ENCODE assay signal across 6 fruit fly cellular contexts in genomic region chr3L:4108072-4108843, dm6.
TF ChIP-seq lines count a peak whose summit lies in the region.

Gene Ack (plus strand): TSS chr3L:4108186.

- TF ChIP-seq CTCF in whole organism, embryonic (GFP tag; optimal IDR thresholded peaks at IDR 0.05; lab: Kevin White, UChicago) = no peak

TF ChIP-seq in whole organism, 6 proteins besides CTCF, POLR2A, EP300 and RAD21:
- TF ChIP-seq pan (optimal IDR thresholded peaks at IDR 0.05; lab: Kevin White, UChicago) (no peak), CG8478 (optimal IDR thresholded peaks at IDR 0.05; lab: Kevin White, UChicago) (peak; percentile 52), EcR (GFP tag; optimal IDR thresholded peaks at IDR 0.05; lab: Kevin White, UChicago) (no peak)

TF ChIP-seq in whole organism, adult, 20 proteins besides CTCF, POLR2A, EP300 and RAD21 (continues in another document):
- TF ChIP-seq Crg-1 (GFP tag; optimal IDR thresholded peaks at IDR 0.05; lab: Kevin White, UChicago) = no peak
- TF ChIP-seq CG33017 (tag; optimal IDR thresholded peaks at IDR 0.05; lab: Kevin White, UChicago) = no peak
- peak; percentile 37 for TF ChIP-seq tj (GFP tag; optimal IDR thresholded peaks at IDR 0.05; lab: Kevin White, UChicago)
- peak; percentile 45 for TF ChIP-seq CG12768 (GFP tag; optimal IDR thresholded peaks at IDR 0.05; lab: Kevin White, UChicago)
- no peak for TF ChIP-seq ovo (GFP tag; optimal IDR thresholded peaks at IDR 0.05; lab: Kevin White, UChicago)
- no peak for TF ChIP-seq cnc (optimal IDR thresholded peaks at IDR 0.05; lab: Kevin White, UChicago)
- TF ChIP-seq toe (GFP tag; optimal IDR thresholded peaks at IDR 0.05; lab: Kevin White, UChicago) = peak; percentile 16
- TF ChIP-seq bab1 (GFP tag; optimal IDR thresholded peaks at IDR 0.05; lab: Kevin White, UChicago) = peak; percentile 76
- no peak for TF ChIP-seq CG5204 (GFP tag; optimal IDR thresholded peaks at IDR 0.05; lab: Kevin White, UChicago)
- no peak for TF ChIP-seq CG7045 (GFP tag; optimal IDR thresholded peaks at IDR 0.05; lab: Kevin White, UChicago)
- no peak for TF ChIP-seq pad (GFP tag; optimal IDR thresholded peaks at IDR 0.05; lab: Kevin White, UChicago)
- peak; percentile 51 for TF ChIP-seq CG11617 (GFP tag; optimal IDR thresholded peaks at IDR 0.05; lab: Kevin White, UChicago)
- TF ChIP-seq kay (GFP tag; lab: Kevin White, UChicago; ENCODE audit: borderline replicate concordance) = no peak
- TF ChIP-seq cic (GFP tag; optimal IDR thresholded peaks at IDR 0.05; lab: Kevin White, UChicago) = peak; percentile 58
- TF ChIP-seq CG1620 (GFP tag; optimal IDR thresholded peaks at IDR 0.05; lab: Kevin White, UChicago) = no peak
- no peak for TF ChIP-seq CG14711 (tag; optimal IDR thresholded peaks at IDR 0.05; lab: Kevin White, UChicago)
- TF ChIP-seq Hr96 (GFP tag; optimal IDR thresholded peaks at IDR 0.05; lab: Kevin White, UChicago) = no peak
- TF ChIP-seq Mnt (GFP tag; optimal IDR thresholded peaks at IDR 0.05; lab: Kevin White, UChicago) = peak; percentile 79

TF ChIP-seq in whole organism, embryonic, 481 proteins besides CTCF, POLR2A, EP300 and RAD21 (continues in another document):
- TF ChIP-seq CG6254 (GFP tag; optimal IDR thresholded peaks at IDR 0.05; lab: Kevin White, UChicago) (no peak), CG10366 (GFP tag; IDR thresholded peaks at IDR 0.05; lab: Robert Waterston, UW) (no peak), Rfx (GFP tag; IDR thresholded peaks at IDR 0.05; lab: Robert Waterston, UW) (no peak), Mes4 (GFP tag; optimal IDR thresholded peaks at IDR 0.05; lab: Kevin White, UChicago) (no peak), pnt (GFP tag; optimal IDR thresholded peaks at IDR 0.05; lab: Kevin White, UChicago) (no peak), CG6854 (GFP tag; optimal IDR thresholded peaks at IDR 0.05; lab: Kevin White, UChicago) (no peak), bowl (GFP tag; IDR thresholded peaks at IDR 0.05; lab: Robert Waterston, UW) (no peak), ftz-f1 (GFP tag; optimal IDR thresholded peaks at IDR 0.05; lab: Kevin White, UChicago) (no peak), disco-r (GFP tag; optimal IDR thresholded peaks at IDR 0.05; lab: Kevin White, UChicago) (no peak), CG17802 (tag; optimal IDR thresholded peaks at IDR 0.05; lab: Kevin White, UChicago) (no peak), sens-2 (GFP tag; IDR thresholded peaks at IDR 0.05; lab: Robert Waterston, UW) (no peak), Xrp1 (GFP tag; IDR thresholded peaks at IDR 0.05; lab: Robert Waterston, UW) (no peak), CG6654 (GFP tag; optimal IDR thresholded peaks at IDR 0.05; lab: Kevin White, UChicago) (no peak), gcm (GFP tag; optimal IDR thresholded peaks at IDR 0.05; lab: Kevin White, UChicago) (no peak), CG13894 (tag; optimal IDR thresholded peaks at IDR 0.05; lab: Kevin White, UChicago) (no peak), slp2 (GFP tag; optimal IDR thresholded peaks at IDR 0.05; lab: Kevin White, UChicago) (no peak), CG10565 (GFP tag; optimal IDR thresholded peaks at IDR 0.05; lab: Kevin White, UChicago) (no peak), CG15696 (tag; optimal IDR thresholded peaks at IDR 0.05; lab: Kevin White, UChicago) (no peak), Taf1 (GFP tag; IDR thresholded peaks at IDR 0.05; lab: Robert Waterston, UW) (no peak), tll (GFP tag; optimal IDR thresholded peaks at IDR 0.05; lab: Kevin White, UChicago) (no peak)

TF ChIP-seq in whole organism, prepupa, 60 proteins besides CTCF, POLR2A, EP300 and RAD21 (continues in another document):
- TF ChIP-seq ss (GFP tag; optimal IDR thresholded peaks at IDR 0.05; lab: Kevin White, UChicago) (peak; percentile 41 to 49), CG3919 (GFP tag; optimal IDR thresholded peaks at IDR 0.05; lab: Kevin White, UChicago) (no peak), CG16779 (tag; optimal IDR thresholded peaks at IDR 0.05; lab: Kevin White, UChicago) (no peak), CG32006 (GFP tag; optimal IDR thresholded peaks at IDR 0.05; lab: Kevin White, UChicago) (no peak), fkh (GFP tag; optimal IDR thresholded peaks at IDR 0.05; lab: Kevin White, UChicago) (peak; percentile 93), lz (GFP tag; optimal IDR thresholded peaks at IDR 0.05; lab: Kevin White, UChicago) (no peak), CG1621 (tag; optimal IDR thresholded peaks at IDR 0.05; lab: Kevin White, UChicago) (peak; percentile 28), Eip78C (GFP tag; lab: Kevin White, UChicago) (peak; percentile 56), fd85E (GFP tag; optimal IDR thresholded peaks at IDR 0.05; lab: Kevin White, UChicago) (no peak), Sox14 (GFP tag; optimal IDR thresholded peaks at IDR 0.05; lab: Kevin White, UChicago) (peak; percentile 54), net (GFP tag; optimal IDR thresholded peaks at IDR 0.05; lab: Kevin White, UChicago) (no peak), CG3032 (tag; optimal IDR thresholded peaks at IDR 0.05; lab: Kevin White, UChicago) (no peak), vri (GFP tag; optimal IDR thresholded peaks at IDR 0.05; lab: Kevin White, UChicago) (peak; percentile 17), svp (GFP tag; lab: Kevin White, UChicago) (peak; percentile 15), CG34406 (GFP tag; optimal IDR thresholded peaks at IDR 0.05; lab: Kevin White, UChicago) (no peak), salr (GFP tag; optimal IDR thresholded peaks at IDR 0.05; lab: Kevin White, UChicago) (no peak), CG8119 (GFP tag; IDR thresholded peaks at IDR 0.05; lab: Robert Waterston, UW) (no peak), CG6163 (GFP tag; IDR thresholded peaks at IDR 0.05; lab: Robert Waterston, UW) (0 out of 3 replicates have a peak, but pooled peaks have one; percentile 9), CG6792 (GFP tag; optimal IDR thresholded peaks at IDR 0.05; lab: Kevin White, UChicago) (no peak), CG8632 (GFP tag; optimal IDR thresholded peaks at IDR 0.05; lab: Kevin White, UChicago) (no peak)

TF ChIP-seq in whole organism, pupa, 21 proteins besides CTCF, POLR2A, EP300 and RAD21:
- TF ChIP-seq CG9948 (tag; optimal IDR thresholded peaks at IDR 0.05; lab: Kevin White, UChicago) (no peak), fd96Ca (GFP tag; IDR thresholded peaks at IDR 0.05; lab: Robert Waterston, UW) (no peak; the same call in 2 of the 3 replicates), gl (tag; optimal IDR thresholded peaks at IDR 0.05; lab: Kevin White, UChicago) (no peak), CG14655 (GFP tag; optimal IDR thresholded peaks at IDR 0.05; lab: Kevin White, UChicago) (no peak), EcR (GFP tag; optimal IDR thresholded peaks at IDR 0.05; lab: Kevin White, UChicago) (no peak), CG32121 (GFP tag; IDR thresholded peaks at IDR 0.05; lab: Robert Waterston, UW) (peak; percentile 22; the same call in 1 of the 2 replicates), Pif1A (GFP tag; optimal IDR thresholded peaks at IDR 0.05; lab: Kevin White, UChicago) (no peak), Pif1B (GFP tag; optimal IDR thresholded peaks at IDR 0.05; lab: Kevin White, UChicago) (no peak), CG34367 (tag; optimal IDR thresholded peaks at IDR 0.05; lab: Kevin White, UChicago) (no peak), CG13204 (GFP tag; optimal IDR thresholded peaks at IDR 0.05; lab: Kevin White, UChicago) (peak; percentile 17)
TF ChIP-seq in whole organism, pupa: peak in this region for 2.

TF ChIP-seq in whole organism, wandering third instar larva, 38 proteins besides CTCF, POLR2A, EP300 and RAD21:
- TF ChIP-seq CG32264 (GFP tag; optimal IDR thresholded peaks at IDR 0.05; lab: Kevin White, UChicago) (no peak), psq (GFP tag; optimal IDR thresholded peaks at IDR 0.05; lab: Kevin White, UChicago) (no peak), Myc (optimal IDR thresholded peaks at IDR 0.05; lab: Kevin White, UChicago) (no peak), Rel (GFP tag; optimal IDR thresholded peaks at IDR 0.05; lab: Kevin White, UChicago) (no peak), Rel (tag; optimal IDR thresholded peaks at IDR 0.05; lab: Kevin White, UChicago) (no peak), pan (optimal IDR thresholded peaks at IDR 0.05; lab: Kevin White, UChicago) (no peak), Vsx2 (GFP tag; optimal IDR thresholded peaks at IDR 0.05; lab: Kevin White, UChicago; ENCODE audit: partially characterized antibody) (no peak), sv (GFP tag; optimal IDR thresholded peaks at IDR 0.05; lab: Kevin White, UChicago) (no peak), Hr78 (GFP tag; optimal IDR thresholded peaks at IDR 0.05; lab: Kevin White, UChicago) (peak; percentile 35), Jra (GFP tag; optimal IDR thresholded peaks at IDR 0.05; lab: Kevin White, UChicago) (no peak), OdsH (GFP tag; optimal IDR thresholded peaks at IDR 0.05; lab: Kevin White, UChicago) (no peak), Hr83 (GFP tag; optimal IDR thresholded peaks at IDR 0.05; lab: Kevin White, UChicago; ENCODE audit: poor library complexity, severe bottlenecking) (no peak), dsf (GFP tag; optimal IDR thresholded peaks at IDR 0.05; lab: Kevin White, UChicago; ENCODE audit: borderline replicate concordance) (no peak), Sp1 (GFP tag; optimal IDR thresholded peaks at IDR 0.05; lab: Kevin White, UChicago) (no peak), lola (GFP tag; optimal IDR thresholded peaks at IDR 0.05; lab: Kevin White, UChicago) (no peak), brk (GFP tag; optimal IDR thresholded peaks at IDR 0.05; lab: Kevin White, UChicago) (no peak), N (GFP tag; optimal IDR thresholded peaks at IDR 0.05; lab: Kevin White, UChicago) (peak; percentile 72)
